Fruit fly (Drosophila melanogaster): ENCODE results near the gene ssp.

The ssp gene

dm6 chr3L:12119875-12120485 lies 1.9 kb downstream of the ssp start, which contains the start of gene CG11560:
Gene CG11560 (plus strand): TSS chr3L:12120019.
- TF ChIP-seq Smox (GFP tag; optimal IDR thresholded peaks at IDR 0.05), result no peak
- no peak for TF ChIP-seq Lpt (GFP tag; optimal IDR thresholded peaks at IDR 0.05)
- TF ChIP-seq Eip78C (GFP tag), result peak; percentile 20
- no peak for TF ChIP-seq CG15336 (GFP tag; IDR thresholded peaks at IDR 0.05)
- no peak for TF ChIP-seq acj6 (GFP tag; optimal IDR thresholded peaks at IDR 0.05)
- no peak for TF ChIP-seq CG8632 (GFP tag; optimal IDR thresholded peaks at IDR 0.05)
- TF ChIP-seq fd59A (GFP tag; optimal IDR thresholded peaks at IDR 0.05), result no peak

dm6 chr3L:12122891-12123290 lies 4.8 kb downstream of the ssp start:
- TF ChIP-seq cyc (GFP tag; optimal IDR thresholded peaks at IDR 0.05) (no peak), CG15336 (GFP tag; IDR thresholded peaks at IDR 0.05) (no peak), CG6276 (GFP tag; optimal IDR thresholded peaks at IDR 0.05) (no peak), CG6792 (GFP tag; optimal IDR thresholded peaks at IDR 0.05) (no peak), dac (GFP tag; optimal IDR thresholded peaks at IDR 0.05) (no peak), CG11902 (GFP tag; optimal IDR thresholded peaks at IDR 0.05) (no peak), Met (GFP tag; optimal IDR thresholded peaks at IDR 0.05) (no peak), fd59A (GFP tag; optimal IDR thresholded peaks at IDR 0.05) (no peak), CG3919 (GFP tag; optimal IDR thresholded peaks at IDR 0.05) (no peak)

dm6 chr3L:12124138-12124583 lies 6.1 kb downstream of the ssp start:
- TF ChIP-seq achi (GFP tag; optimal IDR thresholded peaks at IDR 0.05) (no peak), Sox15 (GFP tag; optimal IDR thresholded peaks at IDR 0.05) (no peak), Gug (GFP tag; IDR thresholded peaks at IDR 0.05) (no peak), CG8119 (GFP tag; IDR thresholded peaks at IDR 0.05) (0 out of 3 replicates have a peak, but pooled peaks have one; percentile 43), Blimp-1 (GFP tag; optimal IDR thresholded peaks at IDR 0.05) (no peak), dsx (GFP tag; optimal IDR thresholded peaks at IDR 0.05; ENCODE audit: poor library complexity, severe bottlenecking) (peak; percentile 37), CG10631 (GFP tag; optimal IDR thresholded peaks at IDR 0.05) (no peak), Hr38 (GFP tag; optimal IDR thresholded peaks at IDR 0.05) (no peak), vri (GFP tag; optimal IDR thresholded peaks at IDR 0.05) (peak; percentile 3), eg (GFP tag; IDR thresholded peaks at IDR 0.05) (no peak), CG3032 (tag; optimal IDR thresholded peaks at IDR 0.05) (no peak), Hr4 (GFP tag; optimal IDR thresholded peaks at IDR 0.05) (no peak), CG6808 (GFP tag; optimal IDR thresholded peaks at IDR 0.05) (peak; percentile 48), pdm3 (GFP tag; optimal IDR thresholded peaks at IDR 0.05) (no peak), CG9139 (GFP tag; optimal IDR thresholded peaks at IDR 0.05) (no peak), CG32006 (GFP tag; optimal IDR thresholded peaks at IDR 0.05) (no peak), CG6854 (GFP tag; optimal IDR thresholded peaks at IDR 0.05) (peak; percentile 58), CG16779 (tag; optimal IDR thresholded peaks at IDR 0.05) (peak; percentile 54), Sox102F (GFP tag; optimal IDR thresholded peaks at IDR 0.05) (no peak), OdsH (GFP tag; optimal IDR thresholded peaks at IDR 0.05) (no peak), CG10669 (GFP tag; optimal IDR thresholded peaks at IDR 0.05) (no peak), svp (GFP tag) (peak; percentile 60), Eip78C (GFP tag) (peak; percentile 45), Smox (GFP tag; optimal IDR thresholded peaks at IDR 0.05) (no peak), CG11294 (GFP tag; IDR thresholded peaks at IDR 0.05) (no peak), topi (GFP tag; optimal IDR thresholded peaks at IDR 0.05) (no peak), CG3919 (GFP tag; optimal IDR thresholded peaks at IDR 0.05) (peak; percentile 21), CG15336 (GFP tag; IDR thresholded peaks at IDR 0.05) (peak; percentile 54; the same call in 1 of the 2 replicates), salr (GFP tag; optimal IDR thresholded peaks at IDR 0.05) (no peak), CG34406 (GFP tag; optimal IDR thresholded peaks at IDR 0.05) (peak; percentile 20), ss (GFP tag; optimal IDR thresholded peaks at IDR 0.05) (peak; percentile 62 to 64), net (GFP tag; optimal IDR thresholded peaks at IDR 0.05) (no peak), Eip75B (GFP tag; optimal IDR thresholded peaks at IDR 0.05) (no peak), CG4318 (GFP tag; optimal IDR thresholded peaks at IDR 0.05) (no peak), CG8632 (GFP tag; optimal IDR thresholded peaks at IDR 0.05) (no peak), fkh (GFP tag; optimal IDR thresholded peaks at IDR 0.05) (peak; percentile 95), Hr39 (GFP tag; optimal IDR thresholded peaks at IDR 0.05) (no peak), CG11902 (GFP tag; optimal IDR thresholded peaks at IDR 0.05) (no peak), Ets21C (GFP tag; optimal IDR thresholded peaks at IDR 0.05) (no peak)
